Worm (Caenorhabditis elegans): ENCODE results near the gene W01B6.8.

- no peak for TF ChIP-seq nhr-28 (tag; optimal IDR thresholded peaks at IDR 0.05)
- no peak for TF ChIP-seq ces-1 (GFP tag; optimal IDR thresholded peaks at IDR 0.05)
- no peak for TF ChIP-seq dmd-6 (GFP tag; IDR thresholded peaks at IDR 0.05)
- no peak for TF ChIP-seq pha-4 (GFP tag; IDR thresholded peaks at IDR 0.05)
- TF ChIP-seq pha-4 (tag; optimal IDR thresholded peaks at IDR 0.05) = no peak
- TF ChIP-seq lir-3 (tag; optimal IDR thresholded peaks at IDR 0.05) = no peak
- no peak for TF ChIP-seq skn-1 (tag; optimal IDR thresholded peaks at IDR 0.05)
- TF ChIP-seq aha-1 (tag) = no peak
- no peak for TF ChIP-seq mdl-1 (tag; optimal IDR thresholded peaks at IDR 0.05)
- no peak for TF ChIP-seq mxl-3 (GFP tag; optimal IDR thresholded peaks at IDR 0.05)
- no peak for TF ChIP-seq Y75B8A.6 (GFP tag; IDR thresholded peaks at IDR 0.05)
- TF ChIP-seq ZK546.5 (tag; optimal IDR thresholded peaks at IDR 0.05) = no peak
- TF ChIP-seq nhr-76 (tag; optimal IDR thresholded peaks at IDR 0.05) = no peak
- TF ChIP-seq snpc-4 (tag; optimal IDR thresholded peaks at IDR 0.05) = no peak
These were observed 6.2 kb upstream of the W01B6.8 start, which contains the start of gene ttbk-5 for ce11 chrIV:10090358-10090757.
